Fruit fly (Drosophila melanogaster) whole organism, embryonic: ENCODE measurements around the gene mof.
A peak's percentile ranks its signal among the peaks of the same experiment; 100 is the strongest.

Experiments
- Adf1 ChIP-seq: fragments of 200-800 bp; sonication (Bioruptor generic); IDR thresholded peaks from 2 replicates; pipeline ENCODE4 v1.3.6; 2022; ENCODE audit warnings: missing biosample characterization, missing genetic modification characterization
- Awh ChIP-seq: fragments of 200-800 bp; sonication (Bioruptor generic); IDR thresholded peaks from 2 replicates; pipeline ENCODE4, ENCODE4 v1.3.6; 2022; ENCODE audit warnings: missing biosample characterization, missing genetic modification characterization
- CG11723 ChIP-seq: fragments of 200-800 bp; sonication (Bioruptor generic); optimal IDR thresholded peaks from 2 replicates; lab custom pipeline; 2017; ENCODE audit warnings: missing biosample characterization, mild to moderate bottlenecking, missing genetic modification characterization
- CG12155 ChIP-seq: fragments of 200-800 bp; sonication (Bioruptor generic); optimal IDR thresholded peaks from 3 replicates; lab custom pipeline; 2016; ENCODE audit warnings: missing biosample characterization, missing genetic modification characterization
- CG15011 ChIP-seq: fragments of 200-800 bp; sonication (Bioruptor generic); optimal IDR thresholded peaks from 3 replicates; lab custom pipeline; 2018; ENCODE audit warnings: missing biosample characterization, mild to moderate bottlenecking, missing genetic modification characterization
- CG1529 ChIP-seq: fragments of 200-800 bp; sonication (Bioruptor generic); optimal IDR thresholded peaks from 3 replicates; lab custom pipeline; 2018; ENCODE audit warnings: missing biosample characterization, missing genetic modification characterization
- CG16815 ChIP-seq: fragments of 200-800 bp; sonication (Bioruptor generic); optimal IDR thresholded peaks from 3 replicates; lab custom pipeline; 2017; ENCODE audit warnings: missing biosample characterization, mild to moderate bottlenecking, missing genetic modification characterization
- CG17186 ChIP-seq: fragments of 200-800 bp; sonication (Bioruptor generic); optimal IDR thresholded peaks from 3 replicates; lab custom pipeline; 2017; ENCODE audit warnings: missing biosample characterization, missing genetic modification reagents, missing genetic modification characterization
- CG2889 ChIP-seq: fragments of 200-800 bp; sonication (Bioruptor generic); IDR thresholded peaks from 3 replicates; pipeline ENCODE4 v1.3.6; 2022; ENCODE audit warnings: missing biosample characterization, missing genetic modification characterization
- CG32767 ChIP-seq: fragments of 200-800 bp; sonication (Bioruptor generic); IDR thresholded peaks from 2 replicates; pipeline ENCODE4 v1.3.6; 2022; ENCODE audit warnings: missing biosample characterization, missing genetic modification characterization
- CG34422 ChIP-seq: fragments of 200-800 bp; sonication (Bioruptor generic); IDR thresholded peaks from 3 replicates; pipeline ENCODE4 v1.3.6; 2022; ENCODE audit warnings: missing biosample characterization, missing genetic modification characterization
- CG3726 ChIP-seq: fragments of 200-800 bp; sonication (Bioruptor generic); IDR thresholded peaks from 3 replicates; pipeline ENCODE4, ENCODE4 v1.3.6; 2022; ENCODE audit warnings: missing biosample characterization, missing genetic modification characterization
- CG4820 ChIP-seq: fragments of 200-800 bp; sonication (Bioruptor generic); optimal IDR thresholded peaks from 3 replicates; lab custom pipeline; 2016; ENCODE audit warnings: missing biosample characterization, missing genetic modification characterization
- CG6689 ChIP-seq: fragments of 200-800 bp; sonication (Bioruptor generic); IDR thresholded peaks from 2 replicates; pipeline ENCODE4 v1.3.6; 2022; ENCODE audit warnings: missing biosample characterization, missing genetic modification characterization
- CG7839 ChIP-seq: fragments of 200-800 bp; sonication (Bioruptor generic); optimal IDR thresholded peaks from 3 replicates; lab custom pipeline; 2018; ENCODE audit warnings: missing biosample characterization, mild to moderate bottlenecking, missing genetic modification characterization, moderate library complexity
- CG7987 ChIP-seq: fragments of 200-800 bp; sonication (Bioruptor generic); optimal IDR thresholded peaks from 2 replicates; lab custom pipeline; 2018; ENCODE audit warnings: missing biosample characterization, mild to moderate bottlenecking, missing genetic modification characterization, moderate library complexity
- CG8388 ChIP-seq: fragments of 200-800 bp; sonication (Bioruptor generic); optimal IDR thresholded peaks from 2 replicates; lab custom pipeline; 2019; ENCODE audit warnings: missing biosample characterization, mild to moderate bottlenecking, missing genetic modification characterization, moderate library complexity
- CG8478 ChIP-seq: fragments of >200 bp; optimal IDR thresholded peaks from 2 replicates; lab custom pipeline; 2018
- CG9727 ChIP-seq: fragments of 200-800 bp; sonication (Bioruptor generic); optimal IDR thresholded peaks from 3 replicates; lab custom pipeline; 2017; ENCODE audit warnings: missing biosample characterization, mild to moderate bottlenecking, missing genetic modification characterization
- Chrac-16 ChIP-seq: fragments of 200-800 bp; sonication (Bioruptor generic); optimal IDR thresholded peaks from 3 replicates; lab custom pipeline; 2016; ENCODE audit warnings: missing biosample characterization, missing genetic modification characterization
- Deaf1 ChIP-seq: fragments of 200-800 bp; optimal IDR thresholded peaks from 3 replicates; lab custom pipeline; 2019; ENCODE audit warnings: missing biosample characterization, mild to moderate bottlenecking, missing genetic modification characterization, moderate library complexity
- Dll ChIP-seq: fragments of 200-800 bp; sonication (Bioruptor generic); IDR thresholded peaks from 4 replicates; pipeline ENCODE4 v1.3.6; 2022; ENCODE audit warnings: missing biosample characterization, missing genetic modification characterization; ENCODE audit not compliant: partially characterized antibody
- E2f1 ChIP-seq: fragments of 200-800 bp; sonication (Bioruptor generic); IDR thresholded peaks from 2 replicates; pipeline ENCODE4 v1.3.6; 2022; ENCODE audit warnings: missing biosample characterization, missing genetic modification characterization
- E2f2 ChIP-seq: fragments of 200-800 bp; sonication (Bioruptor generic); IDR thresholded peaks from 2 replicates; pipeline ENCODE4 v1.3.6; 2022; ENCODE audit warnings: missing biosample characterization, missing genetic modification characterization
- MESR4 ChIP-seq: fragments of 200-800 bp; sonication (Bioruptor generic); optimal IDR thresholded peaks from 2 replicates; lab custom pipeline; 2018; ENCODE audit warnings: missing biosample characterization, mild to moderate bottlenecking, missing genetic modification characterization, moderate library complexity
- Mad ChIP-seq: fragments of 200-800 bp; sonication (Bioruptor generic); optimal IDR thresholded peaks from 2 replicates; lab custom pipeline; 2016; ENCODE audit warnings: missing biosample characterization, missing genetic modification characterization
- Sry-β ChIP-seq: fragments of 200-800 bp; sonication (Bioruptor generic); optimal IDR thresholded peaks from 2 replicates; lab custom pipeline; 2018; ENCODE audit warnings: missing biosample characterization, mild to moderate bottlenecking, missing genetic modification characterization, moderate library complexity
- Trl ChIP-seq, 3 experiments: fragments of >200 bp in 2 of 3; fragments of 200-800 bp in 1 of 3; sonication (Bioruptor generic) in 1 of 3; optimal IDR thresholded peaks; 2 replicates in 1 of 3; 3 replicates in 2 of 3; lab custom pipeline; 2016 to 2017; ENCODE audit warnings: missing biosample characterization in 1 of 3, missing genetic modification characterization in 1 of 3
- aop ChIP-seq: fragments of 200-800 bp; sonication (Bioruptor generic); IDR thresholded peaks from 2 replicates; pipeline ENCODE4 v1.3.6; 2022; ENCODE audit warnings: missing biosample characterization, missing genetic modification characterization
- ase ChIP-seq: fragments of 200-800 bp; sonication (Bioruptor generic); IDR thresholded peaks from 3 replicates; pipeline ENCODE4 v1.3.6; 2022; ENCODE audit warnings: missing biosample characterization, missing genetic modification characterization
- cg ChIP-seq: fragments of 200-800 bp; sonication (Bioruptor generic); optimal IDR thresholded peaks from 3 replicates; lab custom pipeline; 2019; ENCODE audit warnings: missing biosample characterization, mild to moderate bottlenecking, missing genetic modification characterization, moderate library complexity
- corto ChIP-seq: fragments of 200-800 bp; sonication (Bioruptor generic); optimal IDR thresholded peaks from 2 replicates; lab custom pipeline; 2016; ENCODE audit warnings: missing biosample characterization, mild to moderate bottlenecking, missing genetic modification characterization, moderate library complexity
- crol ChIP-seq: fragments of 200-800 bp; sonication (Bioruptor generic); IDR thresholded peaks from 2 replicates; pipeline ENCODE4 v1.3.6; 2022; ENCODE audit warnings: missing biosample characterization, missing genetic modification characterization
- danr ChIP-seq: fragments of 200-800 bp; sonication (Bioruptor generic); IDR thresholded peaks from 2 replicates; pipeline ENCODE4 v1.3.6; 2022; ENCODE audit warnings: missing biosample characterization, missing genetic modification characterization
- dpn ChIP-seq, 2 experiments: fragments of 200-800 bp; sonication (Bioruptor generic); optimal IDR thresholded peaks; 3 replicates each; lab custom pipeline; 2016; ENCODE audit warnings: missing biosample characterization in 2 of 2, missing genetic modification characterization in 2 of 2
- ewg ChIP-seq: fragments of 200-800 bp; sonication (Bioruptor generic); optimal IDR thresholded peaks from 3 replicates; lab custom pipeline; 2017; ENCODE audit warnings: mild to moderate bottlenecking, missing biosample characterization, missing genetic modification reagents, missing genetic modification characterization
- exex ChIP-seq: fragments of 200-800 bp; sonication (Bioruptor generic); optimal IDR thresholded peaks from 4 replicates; lab custom pipeline; 2018; ENCODE audit warnings: missing biosample characterization, mild to moderate bottlenecking, missing genetic modification characterization, moderate library complexity
- h ChIP-seq: fragments of >200 bp; optimal IDR thresholded peaks from 2 replicates; lab custom pipeline; 2017
- ham ChIP-seq: fragments of 200-800 bp; sonication (Bioruptor generic); IDR thresholded peaks from 2 replicates; pipeline ENCODE4 v1.3.6; 2022; ENCODE audit warnings: missing biosample characterization, missing genetic modification characterization
- jumu ChIP-seq: fragments of 200-800 bp; sonication (Bioruptor generic); optimal IDR thresholded peaks from 3 replicates; lab custom pipeline; 2016; ENCODE audit warnings: missing biosample characterization, missing genetic modification characterization
- luna ChIP-seq: fragments of 200-800 bp; sonication (Bioruptor generic); optimal IDR thresholded peaks from 2 replicates; lab custom pipeline; 2016; ENCODE audit warnings: missing biosample characterization, missing genetic modification characterization
- nom ChIP-seq: fragments of 200-800 bp; sonication (Bioruptor generic); optimal IDR thresholded peaks from 2 replicates; lab custom pipeline; 2017; ENCODE audit warnings: missing biosample characterization, missing genetic modification characterization, mild to moderate bottlenecking, moderate library complexity, missing genetic modification reagents
- pan ChIP-seq, 4 experiments: fragments of >200 bp in 3 of 4; fragments of 200-800 bp in 1 of 4; sonication (Bioruptor generic) in 1 of 4; optimal IDR thresholded peaks in 3 of 4; IDR thresholded peaks in 1 of 4; 2 replicates each; pipeline versions ENCODE4 v1.3.6 to Lab custom; 2017 to 2022; ENCODE audit warnings: missing biosample characterization in 2 of 4, missing genetic modification characterization in 2 of 4, mixed read lengths in 1 of 4
- pb ChIP-seq: fragments of 200-800 bp; sonication (Bioruptor generic); optimal IDR thresholded peaks from 3 replicates; lab custom pipeline; 2016; ENCODE audit warnings: missing biosample characterization, missing genetic modification characterization
- pita ChIP-seq: fragments of 200-800 bp; sonication (Bioruptor generic); optimal IDR thresholded peaks from 2 replicates; lab custom pipeline; 2017; ENCODE audit warnings: missing biosample characterization, mild to moderate bottlenecking, missing genetic modification characterization
- ro ChIP-seq: fragments of 200-800 bp; sonication (Bioruptor generic); IDR thresholded peaks from 2 replicates; pipeline ENCODE4 v1.3.6; 2022; ENCODE audit warnings: missing biosample characterization, missing genetic modification characterization
- salm ChIP-seq: fragments of 200-800 bp; sonication (Bioruptor generic); optimal IDR thresholded peaks from 2 replicates; lab custom pipeline; 2018; ENCODE audit warnings: missing biosample characterization, mild to moderate bottlenecking, missing genetic modification characterization
- tio ChIP-seq: fragments of 200-800 bp; sonication (Bioruptor generic); optimal IDR thresholded peaks from 2 replicates; lab custom pipeline; 2017; ENCODE audit warnings: missing biosample characterization, missing genetic modification characterization, inconsistent platforms
- ttk ChIP-seq: fragments of 200-800 bp; sonication (Bioruptor generic); IDR thresholded peaks from 2 replicates; pipeline ENCODE4 v2.1.2; 2022; ENCODE audit warnings: missing biosample characterization, missing genetic modification characterization
- wor ChIP-seq: fragments of 200-800 bp; sonication (Bioruptor generic); IDR thresholded peaks from 2 replicates; pipeline ENCODE4 v1.3.6; 2022; ENCODE audit warnings: missing biosample characterization, missing genetic modification characterization

Gene mof

DNA sequence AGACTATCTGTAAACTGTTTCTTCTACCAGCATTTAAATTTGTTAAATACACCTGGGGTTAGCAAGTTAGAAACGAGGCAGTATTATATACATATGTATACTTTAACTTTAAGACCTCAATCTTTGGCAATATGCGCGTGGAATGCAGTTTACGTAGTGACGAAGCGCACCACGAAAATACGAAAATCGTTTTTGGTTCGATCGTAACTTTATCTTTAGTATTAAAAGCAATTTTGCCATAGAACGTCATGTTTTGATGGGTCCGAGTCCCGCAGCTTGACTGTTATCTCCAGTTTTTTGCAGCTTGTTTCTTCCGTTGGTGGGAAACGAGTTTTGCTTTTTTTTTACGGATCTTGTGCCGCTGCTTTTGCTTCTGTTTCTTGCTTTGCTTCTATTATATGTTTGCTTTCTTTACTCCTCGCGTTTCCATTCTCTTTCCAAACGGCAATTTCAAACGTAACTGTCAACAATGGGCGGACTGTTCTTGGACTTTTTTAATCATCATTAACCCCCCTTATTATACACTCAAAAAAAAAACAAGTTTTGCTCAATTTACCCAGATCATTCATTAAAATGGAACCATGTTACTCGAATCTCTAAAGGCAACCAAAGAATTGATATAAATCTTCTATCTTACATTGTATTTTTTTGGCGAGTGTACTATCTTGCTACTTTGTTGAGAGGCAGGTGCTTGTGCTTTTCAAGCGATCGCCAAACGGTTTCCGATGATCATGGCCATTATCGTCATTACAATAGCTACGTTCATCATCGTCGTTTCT is 15.2 kb upstream of the mof start (continued):
- no peak for TF ChIP-seq E2f2 (GFP tag; lab: Robert Waterston, UW)
- no peak for TF ChIP-seq CG32767 (GFP tag; lab: Robert Waterston, UW)
- no peak for TF ChIP-seq pita (GFP tag; lab: Kevin White, UChicago)
- peak; percentile 6 for TF ChIP-seq CG8388 (GFP tag; lab: Kevin White, UChicago)
- TF ChIP-seq CG16815 (GFP tag; lab: Kevin White, UChicago), result no peak
- TF ChIP-seq CG7987 (GFP tag; lab: Kevin White, UChicago), result no peak
- no peak for TF ChIP-seq MESR4
- TF ChIP-seq CG15011 (GFP tag; lab: Kevin White, UChicago), result no peak
- TF ChIP-seq CG34422 (GFP tag; lab: Robert Waterston, UW), result no peak
- no peak for TF ChIP-seq Awh (GFP tag; lab: Robert Waterston, UW)
- no peak for TF ChIP-seq salm
- TF ChIP-seq CG7839 (tag; lab: Kevin White, UChicago), result peak; percentile 46
- TF ChIP-seq CG12155 (GFP tag; lab: Kevin White, UChicago), result peak; percentile 50
- TF ChIP-seq Trl (optimal IDR thresholded peaks at IDR 0.05; lab: Kevin White, UChicago), result no peak
- no peak for TF ChIP-seq Trl (GFP tag; optimal IDR thresholded peaks at IDR 0.05; lab: Kevin White, UChicago)
- TF ChIP-seq CG17186, result no peak
- no peak for TF ChIP-seq pan (optimal IDR thresholded peaks at IDR 0.05; lab: Kevin White, UChicago)
- TF ChIP-seq pan (GFP tag; optimal IDR thresholded peaks at IDR 0.05 in 1 of 2, IDR thresholded peaks at IDR 0.05 in 1 of 2), result peak in 1 of 2 experiments; percentile 37
- TF ChIP-seq CG1529 (GFP tag; lab: Kevin White, UChicago), result no peak
- no peak for TF ChIP-seq luna (GFP tag; lab: Kevin White, UChicago)
- TF ChIP-seq Adf1 (GFP tag; lab: Robert Waterston, UW), result no peak
- TF ChIP-seq cg (GFP tag; lab: Kevin White, UChicago), result no peak
- no peak for TF ChIP-seq h
- TF ChIP-seq Dll (GFP tag; lab: Robert Waterston, UW), result no peak
- no peak for TF ChIP-seq corto (GFP tag; lab: Kevin White, UChicago)
- no peak for TF ChIP-seq pb (GFP tag; lab: Kevin White, UChicago)
- no peak for TF ChIP-seq jumu (GFP tag; lab: Kevin White, UChicago)
- peak; percentile 42 to 50 for TF ChIP-seq dpn (GFP tag; optimal IDR thresholded peaks at IDR 0.05; lab: Kevin White, UChicago)
- no peak for TF ChIP-seq Sry-β (GFP tag; lab: Kevin White, UChicago)
- TF ChIP-seq Chrac-16 (GFP tag; lab: Kevin White, UChicago), result peak; percentile 17
- no peak for TF ChIP-seq nom (GFP tag; lab: Kevin White, UChicago)
- no peak for TF ChIP-seq CG3726
- TF ChIP-seq E2f1 (GFP tag; lab: Robert Waterston, UW), result no peak
- TF ChIP-seq CG11723, result no peak
- no peak for TF ChIP-seq CG4820 (GFP tag; lab: Kevin White, UChicago)
- TF ChIP-seq ewg (GFP tag; lab: Kevin White, UChicago), result no peak
- TF ChIP-seq Mad (GFP tag; lab: Kevin White, UChicago), result no peak
- no peak for TF ChIP-seq CG6689 (GFP tag; lab: Robert Waterston, UW)
- TF ChIP-seq ase, result no peak
- TF ChIP-seq ham (GFP tag; lab: Robert Waterston, UW), result no peak
- peak; percentile 10 for TF ChIP-seq exex (tag; lab: Kevin White, UChicago)
- no peak for TF ChIP-seq crol (GFP tag; lab: Robert Waterston, UW)
- TF ChIP-seq ttk (GFP tag; lab: Robert Waterston, UW), result 0 out of 2 replicates have a peak, but pooled peaks have one; percentile 29
- no peak for TF ChIP-seq CG2889 (GFP tag; lab: Robert Waterston, UW)
- no peak for TF ChIP-seq CG8478
- TF ChIP-seq tio (GFP tag; lab: Kevin White, UChicago), result peak; percentile 27
- no peak for TF ChIP-seq wor (GFP tag; lab: Robert Waterston, UW)
- TF ChIP-seq CG9727 (GFP tag; lab: Kevin White, UChicago), result peak; percentile 53
- no peak for TF ChIP-seq Deaf1 (tag; lab: Kevin White, UChicago)
- TF ChIP-seq danr (GFP tag; lab: Robert Waterston, UW), result no peak
- TF ChIP-seq aop (GFP tag; lab: Robert Waterston, UW), result no peak
- no peak for TF ChIP-seq ro (GFP tag; lab: Robert Waterston, UW)
